Fruit fly (Drosophila melanogaster): ENCODE data around the gene Pgant4.

Gene Pgant4

DNA sequence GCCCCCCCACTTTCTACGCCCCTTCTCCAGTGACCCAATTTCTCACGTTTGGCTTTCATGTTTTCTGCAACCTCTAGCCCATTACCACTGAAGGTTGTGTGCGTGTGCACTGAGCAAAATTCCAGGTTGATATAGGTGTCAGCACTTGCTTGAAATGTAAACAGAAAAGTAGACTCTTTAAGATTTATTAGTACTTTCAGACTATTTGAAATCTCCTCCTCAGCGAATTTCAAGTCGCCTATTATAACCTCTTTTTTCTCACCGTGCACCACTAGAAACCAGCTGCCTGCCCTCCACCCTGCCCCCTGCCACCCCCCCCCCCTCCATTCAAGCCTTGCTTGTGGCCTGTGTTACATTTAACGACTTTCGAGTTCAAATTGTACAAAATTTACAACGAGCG is 37.3 kb upstream of the Pgant4 start (continued):
- TF ChIP-seq oc (tag; optimal IDR thresholded peaks at IDR 0.05) (peak; percentile 4), pum (GFP tag; optimal IDR thresholded peaks at IDR 0.05) (peak; percentile 13), CG17802 (tag; optimal IDR thresholded peaks at IDR 0.05) (no peak), chn (GFP tag; optimal IDR thresholded peaks at IDR 0.05) (peak; percentile 9), Ravus (GFP tag; IDR thresholded peaks at IDR 0.05) (no peak), Lhr (GFP tag; optimal IDR thresholded peaks at IDR 0.05) (no peak), H15 (GFP tag; IDR thresholded peaks at IDR 0.05) (peak; percentile 72), scrt (GFP tag; optimal IDR thresholded peaks at IDR 0.05) (no peak), ranshi (GFP tag; IDR thresholded peaks at IDR 0.05) (peak; percentile 56; the same call in 1 of the 2 replicates), CG7271 (tag; optimal IDR thresholded peaks at IDR 0.05) (no peak), gt (GFP tag; IDR thresholded peaks at IDR 0.05) (no peak), Chrac-16 (GFP tag; optimal IDR thresholded peaks at IDR 0.05) (peak; percentile 26), CG14014 (GFP tag; IDR thresholded peaks at IDR 0.05) (peak; percentile 47; the same call in 1 of the 2 replicates), fd96Cb (tag; optimal IDR thresholded peaks at IDR 0.05) (peak; percentile 53), CG31441 (GFP tag; IDR thresholded peaks at IDR 0.05) (peak; percentile 56), Mrtf (GFP tag; IDR thresholded peaks at IDR 0.05) (peak; percentile 42; the same call in 1 of the 3 replicates), Hr51 (GFP tag; optimal IDR thresholded peaks at IDR 0.05) (peak in 1 of 2 experiments; percentile 47), ato (GFP tag; IDR thresholded peaks at IDR 0.05; ENCODE audit: partially characterized antibody) (no peak), ab (GFP tag; optimal IDR thresholded peaks at IDR 0.05) (no peak), slbo (GFP tag; IDR thresholded peaks at IDR 0.05) (peak; percentile 52), Bteb2 (GFP tag; optimal IDR thresholded peaks at IDR 0.05) (no peak), Dref (GFP tag; IDR thresholded peaks at IDR 0.05) (no peak), fd64A (GFP tag; optimal IDR thresholded peaks at IDR 0.05) (no peak), CG10979 (tag; optimal IDR thresholded peaks at IDR 0.05) (peak; percentile 57), Usf (GFP tag; optimal IDR thresholded peaks at IDR 0.05) (no peak), CG15601 (tag; optimal IDR thresholded peaks at IDR 0.05) (no peak), ERR (GFP tag; optimal IDR thresholded peaks at IDR 0.05) (no peak), Sin3A (optimal IDR thresholded peaks at IDR 0.05) (no peak), Lim3 (GFP tag; IDR thresholded peaks at IDR 0.05) (no peak), TFAM (GFP tag; optimal IDR thresholded peaks at IDR 0.05) (no peak), Nf-YC (tag; optimal IDR thresholded peaks at IDR 0.05) (no peak), CG2712 (tag; optimal IDR thresholded peaks at IDR 0.05) (peak; percentile 63), CG4404 (GFP tag; IDR thresholded peaks at IDR 0.05) (peak; percentile 32), CG16779 (GFP tag; IDR thresholded peaks at IDR 0.05) (no peak), bowl (GFP tag; IDR thresholded peaks at IDR 0.05) (no peak), Bdp1 (GFP tag; optimal IDR thresholded peaks at IDR 0.05) (no peak), Myb (GFP tag; optimal IDR thresholded peaks at IDR 0.05) (no peak), CG6254 (GFP tag; optimal IDR thresholded peaks at IDR 0.05) (peak; percentile 39), CG13775 (GFP tag; optimal IDR thresholded peaks at IDR 0.05) (no peak), CG16863 (GFP tag; optimal IDR thresholded peaks at IDR 0.05) (no peak), HmgZ (tag; optimal IDR thresholded peaks at IDR 0.05) (no peak), sisA (GFP tag; IDR thresholded peaks at IDR 0.05) (peak; percentile 82), Kr (GFP tag; optimal IDR thresholded peaks at IDR 0.05) (no peak), CG11398 (GFP tag; optimal IDR thresholded peaks at IDR 0.05) (no peak), p53 (GFP tag; optimal IDR thresholded peaks at IDR 0.05) (no peak), Hr78 (GFP tag; optimal IDR thresholded peaks at IDR 0.05) (no peak), CG4730 (GFP tag; IDR thresholded peaks at IDR 0.05) (0 out of 2 replicates have a peak, but pooled peaks have one; percentile 23), Hmx (GFP tag; optimal IDR thresholded peaks at IDR 0.05) (no peak), twi (tag; optimal IDR thresholded peaks at IDR 0.05) (no peak), sens-2 (GFP tag; IDR thresholded peaks at IDR 0.05) (peak; percentile 44; the same call in 1 of the 2 replicates), CG8924 (tag; optimal IDR thresholded peaks at IDR 0.05) (peak; percentile 26), sqz (GFP tag; optimal IDR thresholded peaks at IDR 0.05) (no peak)
